ENCODE assay signal across 4 fruit fly cellular contexts in genomic region chrX:6708580-6709199, dm6.
TF ChIP-seq lines count a peak whose summit lies in the region.

No protein-coding gene starts in this region.

- TF ChIP-seq CTCF in whole organism, embryonic (GFP tag; optimal IDR thresholded peaks at IDR 0.05; lab: Kevin White, UChicago), result no peak

TF ChIP-seq in whole organism, adult, 20 proteins besides CTCF, POLR2A, EP300 and RAD21:
- TF ChIP-seq cic (GFP tag; optimal IDR thresholded peaks at IDR 0.05; lab: Kevin White, UChicago) (peak; percentile 52), Mnt (GFP tag; optimal IDR thresholded peaks at IDR 0.05; lab: Kevin White, UChicago) (no peak)

TF ChIP-seq in whole organism, embryonic, 481 proteins besides CTCF, POLR2A, EP300 and RAD21 (continues in another document):
- TF ChIP-seq CG14441 (GFP tag; IDR thresholded peaks at IDR 0.05; lab: Robert Waterston, UW), result peak; percentile 80
- no peak for TF ChIP-seq CG17361 (GFP tag; IDR thresholded peaks at IDR 0.05; lab: Robert Waterston, UW)
- no peak for TF ChIP-seq CG5245 (GFP tag; optimal IDR thresholded peaks at IDR 0.05; lab: Kevin White, UChicago)
- TF ChIP-seq gro (GFP tag; optimal IDR thresholded peaks at IDR 0.05; lab: Kevin White, UChicago), result no peak
- peak; percentile 66 for TF ChIP-seq Med (GFP tag; lab: Kevin White, UChicago)
- TF ChIP-seq CG15514 (GFP tag; optimal IDR thresholded peaks at IDR 0.05; lab: Kevin White, UChicago), result peak; percentile 22
- peak; percentile 23 for TF ChIP-seq caup (GFP tag; optimal IDR thresholded peaks at IDR 0.05; lab: Kevin White, UChicago; ENCODE audit: severe bottlenecking)
- no peak for TF ChIP-seq Hand (GFP tag; optimal IDR thresholded peaks at IDR 0.05; lab: Kevin White, UChicago)
- no peak for TF ChIP-seq cato (GFP tag; optimal IDR thresholded peaks at IDR 0.05; lab: Kevin White, UChicago; ENCODE audit: borderline replicate concordance)
- no peak for TF ChIP-seq CG10654 (GFP tag; optimal IDR thresholded peaks at IDR 0.05; lab: Kevin White, UChicago)
- peak; percentile 60 for TF ChIP-seq crol (GFP tag; IDR thresholded peaks at IDR 0.05; lab: Robert Waterston, UW)
- no peak for TF ChIP-seq dimm (GFP tag; IDR thresholded peaks at IDR 0.05; lab: Robert Waterston, UW)
- TF ChIP-seq CG9609 (GFP tag; optimal IDR thresholded peaks at IDR 0.05; lab: Kevin White, UChicago), result no peak
- no peak for TF ChIP-seq zen2 (GFP tag; IDR thresholded peaks at IDR 0.05; lab: Robert Waterston, UW; ENCODE audit: partially characterized antibody)
- TF ChIP-seq sqz (GFP tag; optimal IDR thresholded peaks at IDR 0.05; lab: Kevin White, UChicago), result peak; percentile 31
- TF ChIP-seq Dll (GFP tag; IDR thresholded peaks at IDR 0.05; lab: Robert Waterston, UW; ENCODE audit: partially characterized antibody), result no peak
- TF ChIP-seq CG2875 (GFP tag; optimal IDR thresholded peaks at IDR 0.05; lab: Kevin White, UChicago), result no peak
- peak; percentile 13 for TF ChIP-seq sug (tag; optimal IDR thresholded peaks at IDR 0.05; lab: Kevin White, UChicago)
- no peak for TF ChIP-seq Neu2 (GFP tag; optimal IDR thresholded peaks at IDR 0.05; lab: Kevin White, UChicago; ENCODE audit: borderline replicate concordance)
- peak; percentile 54 for TF ChIP-seq CG5180 (GFP tag; optimal IDR thresholded peaks at IDR 0.05; lab: Kevin White, UChicago)
- TF ChIP-seq CG13424 (tag; optimal IDR thresholded peaks at IDR 0.05; lab: Kevin White, UChicago), result no peak
- TF ChIP-seq tup (GFP tag; optimal IDR thresholded peaks at IDR 0.05; lab: Kevin White, UChicago), result no peak
- no peak for TF ChIP-seq tna (GFP tag; IDR thresholded peaks at IDR 0.05; lab: Robert Waterston, UW; ENCODE audit: partially characterized antibody)
- peak; percentile 16 for TF ChIP-seq Deaf1 (tag; optimal IDR thresholded peaks at IDR 0.05; lab: Kevin White, UChicago)
- no peak for TF ChIP-seq nau (GFP tag; optimal IDR thresholded peaks at IDR 0.05; lab: Kevin White, UChicago)
- TF ChIP-seq CG10543 (GFP tag; optimal IDR thresholded peaks at IDR 0.05; lab: Kevin White, UChicago), result peak; percentile 11
- TF ChIP-seq sd (tag; optimal IDR thresholded peaks at IDR 0.05; lab: Kevin White, UChicago), result peak; percentile 20
- TF ChIP-seq HLH4C (GFP tag; IDR thresholded peaks at IDR 0.05; lab: Robert Waterston, UW; ENCODE audit: partially characterized antibody), result peak; percentile 45; the same call in 1 of the 3 replicates
- TF ChIP-seq mirr (GFP tag; optimal IDR thresholded peaks at IDR 0.05; lab: Kevin White, UChicago), result peak; percentile 91

TF ChIP-seq in whole organism, prepupa, 60 proteins besides CTCF, POLR2A, EP300 and RAD21 (continues in another document):
- TF ChIP-seq achi (GFP tag; optimal IDR thresholded peaks at IDR 0.05; lab: Kevin White, UChicago) (no peak), CG6792 (GFP tag; optimal IDR thresholded peaks at IDR 0.05; lab: Kevin White, UChicago) (no peak), pdm3 (GFP tag; optimal IDR thresholded peaks at IDR 0.05; lab: Kevin White, UChicago) (no peak), CG3032 (tag; optimal IDR thresholded peaks at IDR 0.05; lab: Kevin White, UChicago) (no peak), CG11902 (GFP tag; optimal IDR thresholded peaks at IDR 0.05; lab: Kevin White, UChicago) (no peak), vri (GFP tag; optimal IDR thresholded peaks at IDR 0.05; lab: Kevin White, UChicago) (no peak), spab (GFP tag; optimal IDR thresholded peaks at IDR 0.05; lab: Kevin White, UChicago) (no peak), fkh (GFP tag; optimal IDR thresholded peaks at IDR 0.05; lab: Kevin White, UChicago) (peak; percentile 81), net (GFP tag; optimal IDR thresholded peaks at IDR 0.05; lab: Kevin White, UChicago) (no peak), CG1621 (tag; optimal IDR thresholded peaks at IDR 0.05; lab: Kevin White, UChicago) (no peak), CG4318 (GFP tag; optimal IDR thresholded peaks at IDR 0.05; lab: Kevin White, UChicago) (no peak), CG7368 (GFP tag; optimal IDR thresholded peaks at IDR 0.05; lab: Kevin White, UChicago) (no peak), Eip78C (GFP tag; lab: Kevin White, UChicago) (peak; percentile 43), dsx (GFP tag; optimal IDR thresholded peaks at IDR 0.05; lab: Kevin White, UChicago; ENCODE audit: poor library complexity, severe bottlenecking) (no peak), CG32006 (GFP tag; optimal IDR thresholded peaks at IDR 0.05; lab: Kevin White, UChicago) (peak; percentile 17), CG11294 (GFP tag; IDR thresholded peaks at IDR 0.05; lab: Robert Waterston, UW) (no peak), CG6276 (GFP tag; optimal IDR thresholded peaks at IDR 0.05; lab: Kevin White, UChicago) (peak; percentile 14), CG9139 (GFP tag; optimal IDR thresholded peaks at IDR 0.05; lab: Kevin White, UChicago) (no peak), Sox15 (GFP tag; optimal IDR thresholded peaks at IDR 0.05; lab: Kevin White, UChicago) (no peak), topi (GFP tag; optimal IDR thresholded peaks at IDR 0.05; lab: Kevin White, UChicago) (no peak), CG31627 (GFP tag; optimal IDR thresholded peaks at IDR 0.05; lab: Kevin White, UChicago) (no peak), Sox14 (GFP tag; optimal IDR thresholded peaks at IDR 0.05; lab: Kevin White, UChicago) (no peak), Ets96B (tag; optimal IDR thresholded peaks at IDR 0.05; lab: Kevin White, UChicago) (no peak), esn (GFP tag; optimal IDR thresholded peaks at IDR 0.05; lab: Kevin White, UChicago) (no peak), acj6 (GFP tag; optimal IDR thresholded peaks at IDR 0.05; lab: Kevin White, UChicago) (no peak), Met (GFP tag; optimal IDR thresholded peaks at IDR 0.05; lab: Kevin White, UChicago) (no peak), CG16779 (tag; optimal IDR thresholded peaks at IDR 0.05; lab: Kevin White, UChicago) (peak; percentile 30), dac (GFP tag; optimal IDR thresholded peaks at IDR 0.05; lab: Kevin White, UChicago) (no peak), ss (GFP tag; optimal IDR thresholded peaks at IDR 0.05; lab: Kevin White, UChicago) (no peak), lz (GFP tag; optimal IDR thresholded peaks at IDR 0.05; lab: Kevin White, UChicago) (no peak), Hr39 (GFP tag; optimal IDR thresholded peaks at IDR 0.05; lab: Kevin White, UChicago) (no peak), CG15336 (GFP tag; IDR thresholded peaks at IDR 0.05; lab: Robert Waterston, UW) (no peak), CG8119 (GFP tag; IDR thresholded peaks at IDR 0.05; lab: Robert Waterston, UW) (no peak)

TF ChIP-seq in whole organism, pupa, 21 proteins besides CTCF, POLR2A, EP300 and RAD21:
- no peak for TF ChIP-seq CG32121 (GFP tag; IDR thresholded peaks at IDR 0.05; lab: Robert Waterston, UW)
- TF ChIP-seq EcR (GFP tag; optimal IDR thresholded peaks at IDR 0.05; lab: Kevin White, UChicago), result peak; percentile 31
- peak; percentile 11 for TF ChIP-seq Pif1A (GFP tag; optimal IDR thresholded peaks at IDR 0.05; lab: Kevin White, UChicago)
- TF ChIP-seq CG4496 (GFP tag; IDR thresholded peaks at IDR 0.05; lab: Robert Waterston, UW), result no peak
TF ChIP-seq in whole organism, pupa: peak in this region for 2.
